Fruit fly (Drosophila melanogaster) whole organism, embryonic: ENCODE results near the gene CG4438.

ENCODE experiments used
- Aef1 ChIP-seq: fragments of 200-800 bp; sonication (Bioruptor generic); IDR thresholded peaks from 3 replicates; pipeline ENCODE4 v1.3.6; 2022; ENCODE audit warnings: missing biosample characterization, missing genetic modification characterization
- CG10321 ChIP-seq: fragments of 200-800 bp; sonication (Bioruptor generic); IDR thresholded peaks from 2 replicates; pipeline ENCODE4 v1.3.6; 2022; ENCODE audit warnings: missing biosample characterization, missing genetic modification characterization
- CG10462 ChIP-seq: fragments of 200-800 bp; sonication (Bioruptor generic); optimal IDR thresholded peaks from 2 replicates; lab custom pipeline; 2016; ENCODE audit warnings: missing biosample characterization, missing genetic modification characterization
- CG10979 ChIP-seq: fragments of 200-800 bp; sonication (Bioruptor generic); optimal IDR thresholded peaks from 2 replicates; lab custom pipeline; 2018; ENCODE audit warnings: missing biosample characterization, mild to moderate bottlenecking, missing genetic modification characterization, moderate library complexity
- CG11696 ChIP-seq: fragments of 200-800 bp; sonication (Bioruptor generic); IDR thresholded peaks from 2 replicates; pipeline ENCODE4 v1.3.6; 2022; ENCODE audit warnings: missing biosample characterization, missing genetic modification characterization
- CG12391 ChIP-seq: fragments of 200-800 bp; sonication (Bioruptor generic); optimal IDR thresholded peaks from 3 replicates; lab custom pipeline; 2018; ENCODE audit warnings: missing biosample characterization, mild to moderate bottlenecking, missing genetic modification characterization, moderate library complexity
- CG13296 ChIP-seq: fragments of 200-800 bp; sonication (Bioruptor generic); optimal IDR thresholded peaks from 3 replicates; lab custom pipeline; 2018; ENCODE audit warnings: missing biosample characterization, mild to moderate bottlenecking, missing genetic modification characterization
- CG13624 ChIP-seq: fragments of 200-800 bp; sonication (Bioruptor generic); optimal IDR thresholded peaks from 2 replicates; lab custom pipeline; 2016; ENCODE audit warnings: missing biosample characterization, missing genetic modification characterization
- CG14441 ChIP-seq: fragments of 200-800 bp; sonication (Bioruptor generic); IDR thresholded peaks from 2 replicates; pipeline ENCODE4 v1.3.6; 2022; ENCODE audit warnings: missing biosample characterization, missing genetic modification characterization
- CG1529 ChIP-seq: fragments of 200-800 bp; sonication (Bioruptor generic); optimal IDR thresholded peaks from 3 replicates; lab custom pipeline; 2018; ENCODE audit warnings: missing biosample characterization, missing genetic modification characterization
- CG16815 ChIP-seq: fragments of 200-800 bp; sonication (Bioruptor generic); optimal IDR thresholded peaks from 3 replicates; lab custom pipeline; 2017; ENCODE audit warnings: missing biosample characterization, mild to moderate bottlenecking, missing genetic modification characterization
- CG17802 ChIP-seq: fragments of 200-800 bp; sonication (Bioruptor generic); optimal IDR thresholded peaks from 2 replicates; lab custom pipeline; 2018; ENCODE audit warnings: missing biosample characterization, mild to moderate bottlenecking, missing genetic modification characterization, moderate library complexity
- CG18011 ChIP-seq: fragments of 200-800 bp; sonication (Bioruptor generic); optimal IDR thresholded peaks from 2 replicates; lab custom pipeline; 2017; ENCODE audit warnings: missing biosample characterization, missing genetic modification characterization, mild to moderate bottlenecking, moderate library complexity, missing genotype
- CG30431 ChIP-seq: fragments of 200-800 bp; sonication (Bioruptor generic); optimal IDR thresholded peaks from 2 replicates; lab custom pipeline; 2017; ENCODE audit warnings: missing biosample characterization, missing genetic modification characterization
- CG32772 ChIP-seq: fragments of 200-800 bp; sonication (Bioruptor generic); IDR thresholded peaks from 2 replicates; pipeline ENCODE4 v1.3.6; 2022; ENCODE audit warnings: missing biosample characterization, missing genetic modification characterization
- CG3995 ChIP-seq: fragments of 200-800 bp; sonication (Bioruptor generic); optimal IDR thresholded peaks from 3 replicates; lab custom pipeline; 2016; ENCODE audit warnings: missing biosample characterization, missing genetic modification characterization
- CG4707 ChIP-seq: fragments of 200-800 bp; sonication (Bioruptor generic); optimal IDR thresholded peaks from 2 replicates; lab custom pipeline; 2018; ENCODE audit warnings: missing biosample characterization, mild to moderate bottlenecking, missing genetic modification characterization, moderate library complexity
- CG7839 ChIP-seq: fragments of 200-800 bp; sonication (Bioruptor generic); optimal IDR thresholded peaks from 3 replicates; lab custom pipeline; 2018; ENCODE audit warnings: missing biosample characterization, mild to moderate bottlenecking, missing genetic modification characterization, moderate library complexity
- CHES-1-like ChIP-seq: fragments of 200-800 bp; sonication (Bioruptor generic); optimal IDR thresholded peaks from 2 replicates; lab custom pipeline; 2016; ENCODE audit warnings: missing biosample characterization, missing genetic modification characterization
- Chrac-16 ChIP-seq: fragments of 200-800 bp; sonication (Bioruptor generic); optimal IDR thresholded peaks from 3 replicates; lab custom pipeline; 2016; ENCODE audit warnings: missing biosample characterization, missing genetic modification characterization
- D19B ChIP-seq: fragments of 200-800 bp; sonication (Bioruptor generic); optimal IDR thresholded peaks from 2 replicates; lab custom pipeline; 2017; ENCODE audit warnings: missing biosample characterization, mild to moderate bottlenecking, missing genetic modification characterization
- Dek ChIP-seq: fragments of 200-800 bp; sonication (Bioruptor generic); optimal IDR thresholded peaks from 3 replicates; lab custom pipeline; 2019; ENCODE audit warnings: missing biosample characterization, mild to moderate bottlenecking, missing genetic modification characterization, moderate library complexity
- MBD-R2 ChIP-seq: fragments of 200-800 bp; sonication (Bioruptor generic); IDR thresholded peaks from 2 replicates; pipeline ENCODE4 v1.3.6; 2022; ENCODE audit warnings: missing biosample characterization, missing genetic modification characterization
- Med ChIP-seq: fragments of 200-800 bp; sonication (Bioruptor generic); peaks from one replicate; lab custom pipeline; 2016; ENCODE audit warnings: missing biosample characterization, missing genetic modification characterization, mild to moderate bottlenecking, inconsistent platforms, moderate library complexity
- Side ChIP-seq: fragments of 200-800 bp; sonication (Bioruptor generic); optimal IDR thresholded peaks from 2 replicates; lab custom pipeline; 2016; ENCODE audit warnings: missing biosample characterization, missing genetic modification characterization
- Spps ChIP-seq: fragments of 200-800 bp; sonication (Bioruptor generic); optimal IDR thresholded peaks from 2 replicates; lab custom pipeline; 2018; ENCODE audit warnings: missing biosample characterization, mild to moderate bottlenecking, missing genetic modification characterization
- aop ChIP-seq: fragments of 200-800 bp; sonication (Bioruptor generic); IDR thresholded peaks from 2 replicates; pipeline ENCODE4 v1.3.6; 2022; ENCODE audit warnings: missing biosample characterization, missing genetic modification characterization
- bsh ChIP-seq, 2 experiments: fragments of 200-800 bp; sonication (Bioruptor generic); optimal IDR thresholded peaks; 2 replicates each; lab custom pipeline; 2017 to 2018; ENCODE audit warnings: mild to moderate bottlenecking in 2 of 2, missing biosample characterization in 2 of 2, missing genetic modification characterization in 2 of 2, moderate library complexity in 1 of 2
- cato ChIP-seq: fragments of 200-800 bp; sonication (Bioruptor generic); optimal IDR thresholded peaks from 2 replicates; lab custom pipeline; 2016; ENCODE audit warnings: missing biosample characterization, missing genetic modification characterization, borderline replicate concordance
- crc ChIP-seq: fragments of 200-800 bp; sonication (Bioruptor generic); optimal IDR thresholded peaks from 2 replicates; lab custom pipeline; 2016; ENCODE audit warnings: missing biosample characterization, missing genetic modification characterization
- da ChIP-seq: fragments of 200-800 bp; sonication (Bioruptor generic); optimal IDR thresholded peaks from 2 replicates; lab custom pipeline; 2016; ENCODE audit warnings: missing biosample characterization, missing genetic modification characterization
- ems ChIP-seq: fragments of 200-800 bp; sonication (Bioruptor generic); optimal IDR thresholded peaks from 3 replicates; lab custom pipeline; 2016; ENCODE audit warnings: missing biosample characterization, missing genetic modification characterization
- eyg ChIP-seq: fragments of 200-800 bp; sonication (Bioruptor generic); optimal IDR thresholded peaks from 3 replicates; lab custom pipeline; 2016; ENCODE audit warnings: missing biosample characterization, missing genetic modification characterization
- fd3F ChIP-seq: fragments of 200-800 bp; sonication (Bioruptor generic); optimal IDR thresholded peaks from 2 replicates; lab custom pipeline; 2018; ENCODE audit warnings: missing biosample characterization, mild to moderate bottlenecking, missing genetic modification characterization, moderate library complexity
- fd96Cb ChIP-seq: fragments of 200-800 bp; sonication (Bioruptor generic); optimal IDR thresholded peaks from 2 replicates; lab custom pipeline; 2018; ENCODE audit warnings: missing biosample characterization, mild to moderate bottlenecking, missing genetic modification characterization, moderate library complexity
- gsb-n ChIP-seq: fragments of 200-800 bp; sonication (Bioruptor generic); optimal IDR thresholded peaks from 3 replicates; lab custom pipeline; 2018; ENCODE audit warnings: missing biosample characterization, mild to moderate bottlenecking, missing genetic modification characterization
- mam ChIP-seq: fragments of 200-800 bp; sonication (Bioruptor generic); optimal IDR thresholded peaks from 3 replicates; lab custom pipeline; 2016; ENCODE audit warnings: missing biosample characterization, missing genetic modification characterization
- nmo ChIP-seq: fragments of 200-800 bp; sonication (Bioruptor generic); optimal IDR thresholded peaks from 2 replicates; lab custom pipeline; 2018; ENCODE audit warnings: missing biosample characterization, mild to moderate bottlenecking, missing genetic modification characterization, moderate library complexity
- phol ChIP-seq: fragments of 200-800 bp; sonication (Bioruptor generic); optimal IDR thresholded peaks from 3 replicates; lab custom pipeline; 2018; ENCODE audit warnings: missing biosample characterization, mild to moderate bottlenecking, missing genetic modification characterization, moderate library complexity
- repo ChIP-seq: fragments of 200-800 bp; sonication (Bioruptor generic); optimal IDR thresholded peaks from 2 replicates; lab custom pipeline; 2016; ENCODE audit warnings: missing biosample characterization, missing genetic modification characterization
- row ChIP-seq: fragments of 200-800 bp; sonication (Bioruptor generic); IDR thresholded peaks from 3 replicates; pipeline ENCODE4 v1.3.6; 2022; ENCODE audit warnings: missing biosample characterization, missing genetic modification characterization
- schlank ChIP-seq: fragments of 200-800 bp; sonication (Bioruptor generic); optimal IDR thresholded peaks from 2 replicates; lab custom pipeline; 2018; ENCODE audit warnings: missing biosample characterization, mild to moderate bottlenecking, missing genetic modification characterization
- scrt ChIP-seq: fragments of 200-800 bp; sonication (Bioruptor generic); optimal IDR thresholded peaks from 2 replicates; lab custom pipeline; 2018; ENCODE audit warnings: missing biosample characterization, mild to moderate bottlenecking, missing genetic modification characterization, moderate library complexity
- seq ChIP-seq: fragments of 200-800 bp; sonication (Bioruptor generic); IDR thresholded peaks from 2 replicates; pipeline ENCODE4 v1.3.6; 2022; ENCODE audit warnings: missing biosample characterization, missing genetic modification characterization
- slbo ChIP-seq: fragments of 200-800 bp; sonication (Bioruptor generic); IDR thresholded peaks from 2 replicates; pipeline ENCODE4 v1.3.6; 2022; ENCODE audit warnings: missing biosample characterization, missing genetic modification characterization
- slou ChIP-seq: fragments of 200-800 bp; sonication (Bioruptor generic); optimal IDR thresholded peaks from 3 replicates; lab custom pipeline; 2016; ENCODE audit warnings: missing biosample characterization, missing genetic modification characterization
- slp2 ChIP-seq: fragments of 200-800 bp; sonication (Bioruptor generic); optimal IDR thresholded peaks from 2 replicates; lab custom pipeline; 2016; ENCODE audit warnings: missing biosample characterization, missing genetic modification characterization
- toy ChIP-seq: fragments of 200-800 bp; sonication (Bioruptor generic); IDR thresholded peaks from 2 replicates; pipeline ENCODE4 v1.3.6; 2022; ENCODE audit warnings: missing biosample characterization, missing genetic modification characterization
- trh ChIP-seq: fragments of 200-800 bp; sonication (Bioruptor generic); optimal IDR thresholded peaks from 2 replicates; lab custom pipeline; 2016; ENCODE audit warnings: missing biosample characterization, missing genetic modification characterization
- tx ChIP-seq: fragments of 200-800 bp; sonication (Bioruptor generic); optimal IDR thresholded peaks from 2 replicates; lab custom pipeline; 2016; ENCODE audit warnings: missing biosample characterization, missing genetic modification characterization

Gene CG4438

DNA sequence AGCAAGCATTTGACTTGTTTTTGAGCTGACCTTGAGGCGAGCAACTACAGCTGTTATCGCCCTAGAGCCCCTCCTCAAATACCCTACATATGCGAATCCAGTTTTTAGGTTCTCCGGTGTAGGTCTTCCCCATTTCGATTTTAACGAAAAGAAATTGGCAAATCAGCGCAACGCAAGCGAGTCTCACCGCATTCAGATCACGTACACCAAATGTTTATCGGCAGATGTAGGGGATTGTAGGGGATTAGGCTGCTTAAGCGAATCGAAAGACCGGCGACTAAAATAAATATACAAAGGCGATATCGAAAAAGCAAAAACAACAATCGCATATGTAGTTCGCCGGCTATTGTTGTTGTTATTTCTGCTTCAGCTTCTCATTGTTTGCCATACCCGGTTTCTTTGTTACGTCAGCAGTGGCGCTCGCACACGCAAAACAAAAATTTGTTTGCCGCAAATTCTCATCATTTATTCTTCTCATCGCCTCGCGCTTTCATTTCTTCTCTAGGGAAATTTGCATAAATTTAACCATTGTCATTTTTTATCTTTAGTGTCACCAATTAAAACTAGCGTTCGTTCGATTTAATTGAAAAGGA is 9.7 kb downstream of the CG4438 start (continued):
- TF ChIP-seq CG12391 (tag; lab: Kevin White, UChicago) (peak; percentile 35), CG10979 (tag; lab: Kevin White, UChicago) (no peak), Med (peak; percentile 98), Aef1 (GFP tag; lab: Robert Waterston, UW) (peak; percentile 72), Spps (tag; lab: Kevin White, UChicago) (no peak), D19B (GFP tag; lab: Kevin White, UChicago) (peak; percentile 75), CG13296 (no peak), MBD-R2 (GFP tag; lab: Robert Waterston, UW) (peak; percentile 37; the same call in 1 of the 2 replicates), CG1529 (GFP tag; lab: Kevin White, UChicago) (no peak), ems (GFP tag; lab: Kevin White, UChicago) (peak; percentile 59), CG10321 (GFP tag; lab: Robert Waterston, UW) (no peak), slp2 (GFP tag; lab: Kevin White, UChicago) (peak; percentile 93), fd96Cb (tag; lab: Kevin White, UChicago) (peak; percentile 31), da (GFP tag; lab: Kevin White, UChicago) (peak; percentile 45), row (peak; percentile 76), trh (GFP tag; lab: Kevin White, UChicago) (no peak), fd3F (GFP tag; lab: Kevin White, UChicago) (peak; percentile 66), CG4707 (GFP tag; lab: Kevin White, UChicago) (no peak), schlank (tag; lab: Kevin White, UChicago) (peak; percentile 82), CG18011 (GFP tag; lab: Kevin White, UChicago) (peak; percentile 52), aop (GFP tag; lab: Robert Waterston, UW) (peak; percentile 45; the same call in 1 of the 2 replicates), CG10462 (GFP tag; lab: Kevin White, UChicago) (no peak), CG30431 (GFP tag; lab: Kevin White, UChicago) (peak; percentile 48), CG14441 (GFP tag; lab: Robert Waterston, UW) (peak; percentile 75), seq (GFP tag; lab: Robert Waterston, UW) (peak; percentile 47; the same call in 1 of the 2 replicates), tx (GFP tag; lab: Kevin White, UChicago) (peak; percentile 74), CG3995 (GFP tag; lab: Kevin White, UChicago) (peak; percentile 56), mam (GFP tag; lab: Kevin White, UChicago) (peak; percentile 88), crc (GFP tag; lab: Kevin White, UChicago) (peak; percentile 50), CG11696 (GFP tag; lab: Robert Waterston, UW) (peak; percentile 65), phol (tag; lab: Kevin White, UChicago) (peak; percentile 51), slou (GFP tag; lab: Kevin White, UChicago) (peak; percentile 52), slbo (GFP tag; lab: Robert Waterston, UW) (peak; percentile 90), CG7839 (tag; lab: Kevin White, UChicago) (peak; percentile 81), CG13624 (peak; percentile 82), CG32772 (GFP tag; lab: Robert Waterston, UW) (peak; percentile 63; the same call in 1 of the 2 replicates), eyg (peak; percentile 53), toy (GFP tag; lab: Robert Waterston, UW) (0 out of 2 replicates have a peak, but pooled peaks have one; percentile 35), gsb-n (tag; lab: Kevin White, UChicago) (no peak), Chrac-16 (GFP tag; lab: Kevin White, UChicago) (peak; percentile 63), Dek (tag; lab: Kevin White, UChicago) (peak; percentile 69), repo (GFP tag; lab: Kevin White, UChicago) (peak; percentile 56), CHES-1-like (GFP tag; lab: Kevin White, UChicago) (peak; percentile 87), CG17802 (peak; percentile 13), bsh (GFP tag; optimal IDR thresholded peaks at IDR 0.05; lab: Kevin White, UChicago) (peak in 1 of 2 experiments; percentile 85), scrt (GFP tag; lab: Kevin White, UChicago) (peak; percentile 41), Side (peak; percentile 67), cato (GFP tag; lab: Kevin White, UChicago) (no peak), nmo (peak; percentile 49), CG16815 (GFP tag; lab: Kevin White, UChicago) (peak; percentile 65)
